ENCODE assay signal across 1 fruit fly cellular context in the genomic region with DNA sequence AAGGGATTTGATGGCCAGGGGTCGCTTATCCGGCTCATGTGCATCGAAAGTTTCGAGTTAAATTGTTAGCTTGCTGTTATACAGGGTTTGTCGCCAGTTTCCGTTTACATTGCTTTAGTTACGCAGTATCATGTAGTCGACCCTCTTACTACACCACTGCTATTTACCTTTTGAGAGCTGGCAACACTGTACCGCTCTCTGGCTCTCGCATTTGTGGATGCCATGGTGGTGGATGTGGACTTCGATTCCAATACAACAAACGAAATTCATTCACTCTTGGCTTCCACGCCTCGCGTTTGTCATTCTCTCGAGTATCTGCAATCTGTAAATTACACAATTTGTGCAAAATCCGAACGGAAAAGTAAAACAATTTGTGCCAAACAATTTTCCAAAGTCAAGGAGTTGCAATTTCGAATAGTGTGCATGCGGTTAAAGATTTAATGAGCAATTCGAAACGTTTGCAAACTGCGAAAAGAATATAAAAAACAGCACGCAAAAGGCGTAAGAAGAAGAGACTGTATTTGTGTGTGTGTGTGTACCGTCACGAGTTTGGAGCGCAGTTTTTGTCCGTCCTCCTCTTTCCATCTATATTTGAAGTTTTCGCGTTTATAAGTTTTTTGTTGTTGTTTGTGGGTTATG.
TF ChIP-seq lines count a peak whose summit lies in the region.

No protein-coding gene starts in this region.

TF ChIP-seq in whole organism, embryonic, 481 proteins besides CTCF, POLR2A, EP300 and RAD21 (continued from another document and continues in another):
- TF ChIP-seq twi (tag; optimal IDR thresholded peaks at IDR 0.05; lab: Kevin White, UChicago) = no peak
- TF ChIP-seq bab2 (GFP tag; optimal IDR thresholded peaks at IDR 0.05; lab: Kevin White, UChicago) = no peak
- TF ChIP-seq CG8089 (GFP tag; optimal IDR thresholded peaks at IDR 0.05; lab: Kevin White, UChicago) = no peak
- TF ChIP-seq pan (optimal IDR thresholded peaks at IDR 0.05; lab: Kevin White, UChicago) = peak in 1 of 2 experiments; percentile 71
- peak in 1 of 2 experiments; percentile 17 for TF ChIP-seq pan (GFP tag; optimal IDR thresholded peaks at IDR 0.05 in 1 of 2, IDR thresholded peaks at IDR 0.05 in 1 of 2)
- TF ChIP-seq wdn (GFP tag; IDR thresholded peaks at IDR 0.05; lab: Robert Waterston, UW) = 0 out of 2 replicates have a peak, but pooled peaks have one; percentile 14
- no peak for TF ChIP-seq CG4282 (GFP tag; optimal IDR thresholded peaks at IDR 0.05; lab: Kevin White, UChicago)
- TF ChIP-seq eve (GFP tag; optimal IDR thresholded peaks at IDR 0.05; lab: Kevin White, UChicago) = no peak
- TF ChIP-seq Stat92E (GFP tag; optimal IDR thresholded peaks at IDR 0.05; lab: Kevin White, UChicago) = no peak
- TF ChIP-seq CG11560 (tag; IDR thresholded peaks at IDR 0.05; lab: Robert Waterston, UW) = no peak
- TF ChIP-seq CG12236 (GFP tag; optimal IDR thresholded peaks at IDR 0.05; lab: Kevin White, UChicago) = no peak
- no peak for TF ChIP-seq gsb-n (tag; optimal IDR thresholded peaks at IDR 0.05; lab: Kevin White, UChicago)
- no peak for TF ChIP-seq Hey (tag; optimal IDR thresholded peaks at IDR 0.05; lab: Kevin White, UChicago)
- TF ChIP-seq nom (GFP tag; optimal IDR thresholded peaks at IDR 0.05; lab: Kevin White, UChicago) = peak; percentile 77
- TF ChIP-seq CG1832 (GFP tag; optimal IDR thresholded peaks at IDR 0.05; lab: Kevin White, UChicago) = no peak
- TF ChIP-seq CG13123 (GFP tag; optimal IDR thresholded peaks at IDR 0.05; lab: Kevin White, UChicago) = no peak
- no peak for TF ChIP-seq tin (GFP tag; optimal IDR thresholded peaks at IDR 0.05; lab: Kevin White, UChicago)
- TF ChIP-seq CG11398 (GFP tag; optimal IDR thresholded peaks at IDR 0.05; lab: Kevin White, UChicago) = peak; percentile 28
- no peak for TF ChIP-seq CG8478 (optimal IDR thresholded peaks at IDR 0.05; lab: Kevin White, UChicago)
- TF ChIP-seq Lim3 (GFP tag; IDR thresholded peaks at IDR 0.05; lab: Robert Waterston, UW) = no peak
- peak; percentile 17 to 95 for TF ChIP-seq Pdp1 (GFP tag; optimal IDR thresholded peaks at IDR 0.05; lab: Kevin White, UChicago)
- peak; percentile 39 for TF ChIP-seq Hmr (GFP tag; optimal IDR thresholded peaks at IDR 0.05; lab: Kevin White, UChicago)
- no peak for TF ChIP-seq CG10565 (GFP tag; optimal IDR thresholded peaks at IDR 0.05; lab: Kevin White, UChicago)
- TF ChIP-seq CG12942 (GFP tag; optimal IDR thresholded peaks at IDR 0.05; lab: Kevin White, UChicago) = no peak
- TF ChIP-seq wor (GFP tag; IDR thresholded peaks at IDR 0.05; lab: Robert Waterston, UW) = no peak
- peak; percentile 15 for TF ChIP-seq CG11504 (tag; optimal IDR thresholded peaks at IDR 0.05; lab: Kevin White, UChicago)
- TF ChIP-seq esg (GFP tag; conservative IDR thresholded peaks at IDR 0.05; lab: Robert Waterston, UW) = no peak
- TF ChIP-seq al (GFP tag; IDR thresholded peaks at IDR 0.05; lab: Robert Waterston, UW) = no peak
- TF ChIP-seq Kr (GFP tag; optimal IDR thresholded peaks at IDR 0.05; lab: Kevin White, UChicago) = no peak
- TF ChIP-seq Sox102F (GFP tag; optimal IDR thresholded peaks at IDR 0.05; lab: Kevin White, UChicago) = no peak
- TF ChIP-seq CG30431 (GFP tag; optimal IDR thresholded peaks at IDR 0.05; lab: Kevin White, UChicago) = no peak
- peak; percentile 38; the same call in 1 of the 2 replicates for TF ChIP-seq CG17328 (GFP tag; IDR thresholded peaks at IDR 0.05; lab: Robert Waterston, UW)
- TF ChIP-seq usp (GFP tag; optimal IDR thresholded peaks at IDR 0.05; lab: Kevin White, UChicago) = no peak
- TF ChIP-seq CG4360 (GFP tag; IDR thresholded peaks at IDR 0.05; lab: Robert Waterston, UW) = 0 out of 2 replicates have a peak, but pooled peaks have one; percentile 5
- TF ChIP-seq CG17802 (tag; optimal IDR thresholded peaks at IDR 0.05; lab: Kevin White, UChicago) = no peak
- no peak for TF ChIP-seq Bdp1 (GFP tag; optimal IDR thresholded peaks at IDR 0.05; lab: Kevin White, UChicago)
- peak; percentile 18; the same call in 1 of the 2 replicates for TF ChIP-seq CG8765 (GFP tag; IDR thresholded peaks at IDR 0.05; lab: Robert Waterston, UW)
- peak; percentile 24 for TF ChIP-seq NfI (GFP tag; optimal IDR thresholded peaks at IDR 0.05; lab: Kevin White, UChicago)
- TF ChIP-seq salm (tag; optimal IDR thresholded peaks at IDR 0.05; lab: Kevin White, UChicago) = no peak
- no peak for TF ChIP-seq BEAF-32 (GFP tag; optimal IDR thresholded peaks at IDR 0.05; lab: Kevin White, UChicago)
- TF ChIP-seq CG9437 (GFP tag; optimal IDR thresholded peaks at IDR 0.05; lab: Kevin White, UChicago) = no peak
- TF ChIP-seq CG10431 (GFP tag; optimal IDR thresholded peaks at IDR 0.05; lab: Kevin White, UChicago) = peak; percentile 72
- TF ChIP-seq CG4707 (GFP tag; optimal IDR thresholded peaks at IDR 0.05; lab: Kevin White, UChicago) = no peak
- TF ChIP-seq Neu2 (GFP tag; optimal IDR thresholded peaks at IDR 0.05; lab: Kevin White, UChicago; ENCODE audit: borderline replicate concordance) = no peak
- TF ChIP-seq crol (GFP tag; IDR thresholded peaks at IDR 0.05; lab: Robert Waterston, UW) = no peak
- peak; percentile 16 for TF ChIP-seq CG33557 (GFP tag; optimal IDR thresholded peaks at IDR 0.05; lab: Kevin White, UChicago)
- TF ChIP-seq sqz (GFP tag; optimal IDR thresholded peaks at IDR 0.05; lab: Kevin White, UChicago) = peak; percentile 89
- TF ChIP-seq Hr39 (optimal IDR thresholded peaks at IDR 0.05; lab: Kevin White, UChicago) = no peak
- TF ChIP-seq Vsx1 (GFP tag; optimal IDR thresholded peaks at IDR 0.05; lab: Kevin White, UChicago) = no peak
- TF ChIP-seq CG17829 (tag; optimal IDR thresholded peaks at IDR 0.05; lab: Kevin White, UChicago) = peak; percentile 43
- no peak for TF ChIP-seq CG12744 (GFP tag; optimal IDR thresholded peaks at IDR 0.05; lab: Kevin White, UChicago)
- TF ChIP-seq Dip2 (GFP tag; IDR thresholded peaks at IDR 0.05; lab: Robert Waterston, UW) = no peak
- TF ChIP-seq CG6854 (GFP tag; optimal IDR thresholded peaks at IDR 0.05; lab: Kevin White, UChicago) = peak; percentile 49
- TF ChIP-seq stwl (tag; optimal IDR thresholded peaks at IDR 0.05; lab: Kevin White, UChicago) = peak; percentile 63
- no peak for TF ChIP-seq dm (GFP tag; optimal IDR thresholded peaks at IDR 0.05; lab: Kevin White, UChicago)
- TF ChIP-seq Awh (GFP tag; IDR thresholded peaks at IDR 0.05; lab: Robert Waterston, UW) = no peak
- no peak for TF ChIP-seq CG8944 (GFP tag; optimal IDR thresholded peaks at IDR 0.05; lab: Kevin White, UChicago)
- no peak for TF ChIP-seq CG3407 (GFP tag; optimal IDR thresholded peaks at IDR 0.05; lab: Kevin White, UChicago)
- TF ChIP-seq fd64A (GFP tag; optimal IDR thresholded peaks at IDR 0.05; lab: Kevin White, UChicago) = no peak
- TF ChIP-seq ind (GFP tag; optimal IDR thresholded peaks at IDR 0.05; lab: Kevin White, UChicago) = no peak
- TF ChIP-seq caup (GFP tag; optimal IDR thresholded peaks at IDR 0.05; lab: Kevin White, UChicago; ENCODE audit: severe bottlenecking) = peak; percentile 44
- no peak for TF ChIP-seq Oaz (GFP tag; IDR thresholded peaks at IDR 0.05; lab: Robert Waterston, UW)
- TF ChIP-seq toy (GFP tag; IDR thresholded peaks at IDR 0.05; lab: Robert Waterston, UW) = no peak
- peak; percentile 50 for TF ChIP-seq CG14014 (GFP tag; IDR thresholded peaks at IDR 0.05; lab: Robert Waterston, UW)
- TF ChIP-seq ash1 (GFP tag; optimal IDR thresholded peaks at IDR 0.05; lab: Kevin White, UChicago) = peak; percentile 50
- peak; percentile 9 to 14 for TF ChIP-seq Hr51 (GFP tag; optimal IDR thresholded peaks at IDR 0.05; lab: Kevin White, UChicago)
- TF ChIP-seq CG11723 (GFP tag; optimal IDR thresholded peaks at IDR 0.05; lab: Kevin White, UChicago) = no peak
- TF ChIP-seq CG2199 (GFP tag; IDR thresholded peaks at IDR 0.05; lab: Robert Waterston, UW) = peak; percentile 76; the same call in 1 of the 3 replicates
- no peak for TF ChIP-seq CG8281 (tag; optimal IDR thresholded peaks at IDR 0.05; lab: Kevin White, UChicago)
- TF ChIP-seq Hr3 (GFP tag; optimal IDR thresholded peaks at IDR 0.05; lab: Kevin White, UChicago) = no peak
- no peak for TF ChIP-seq run (tag; optimal IDR thresholded peaks at IDR 0.05; lab: Kevin White, UChicago)
- TF ChIP-seq CG18476 (GFP tag; optimal IDR thresholded peaks at IDR 0.05; lab: Kevin White, UChicago) = no peak
- TF ChIP-seq tx (GFP tag; optimal IDR thresholded peaks at IDR 0.05; lab: Kevin White, UChicago) = peak; percentile 4
- peak; percentile 23 for TF ChIP-seq pzg (GFP tag; optimal IDR thresholded peaks at IDR 0.05; lab: Kevin White, UChicago)
- TF ChIP-seq CG6654 (GFP tag; optimal IDR thresholded peaks at IDR 0.05; lab: Kevin White, UChicago) = no peak
- no peak for TF ChIP-seq p53 (GFP tag; optimal IDR thresholded peaks at IDR 0.05; lab: Kevin White, UChicago)
- peak; percentile 31 for TF ChIP-seq hkb (optimal IDR thresholded peaks at IDR 0.05; lab: Kevin White, UChicago)
- peak; percentile 52; the same call in 1 of the 2 replicates for TF ChIP-seq hkb (GFP tag; IDR thresholded peaks at IDR 0.05; lab: Robert Waterston, UW)
- no peak for TF ChIP-seq gfzf (GFP tag; optimal IDR thresholded peaks at IDR 0.05; lab: Kevin White, UChicago)
- no peak for TF ChIP-seq da (GFP tag; optimal IDR thresholded peaks at IDR 0.05; lab: Kevin White, UChicago)
- no peak for TF ChIP-seq lola (GFP tag; optimal IDR thresholded peaks at IDR 0.05; lab: Kevin White, UChicago)
- peak in 1 of 2 experiments; percentile 14 for TF ChIP-seq insv (GFP tag; optimal IDR thresholded peaks at IDR 0.05; lab: Kevin White, UChicago)
- peak; percentile 46 for TF ChIP-seq MTF-1 (GFP tag; optimal IDR thresholded peaks at IDR 0.05; lab: Kevin White, UChicago; ENCODE audit: borderline replicate concordance)
- no peak for TF ChIP-seq Tbp (GFP tag; optimal IDR thresholded peaks at IDR 0.05; lab: Kevin White, UChicago)
- no peak for TF ChIP-seq sim (GFP tag; IDR thresholded peaks at IDR 0.05; lab: Robert Waterston, UW)
- peak; percentile 62 for TF ChIP-seq CrebB (tag; optimal IDR thresholded peaks at IDR 0.05; lab: Kevin White, UChicago)
- TF ChIP-seq Mrtf (GFP tag; IDR thresholded peaks at IDR 0.05; lab: Robert Waterston, UW) = no peak
- TF ChIP-seq CG5953 (GFP tag; IDR thresholded peaks at IDR 0.05; lab: Robert Waterston, UW) = no peak
- no peak for TF ChIP-seq gcm2 (GFP tag; optimal IDR thresholded peaks at IDR 0.05; lab: Kevin White, UChicago)
- no peak for TF ChIP-seq CG16863 (GFP tag; optimal IDR thresholded peaks at IDR 0.05; lab: Kevin White, UChicago)
- TF ChIP-seq crc (GFP tag; optimal IDR thresholded peaks at IDR 0.05; lab: Kevin White, UChicago) = no peak
- no peak for TF ChIP-seq gro (GFP tag; optimal IDR thresholded peaks at IDR 0.05; lab: Kevin White, UChicago)
- TF ChIP-seq Opbp (GFP tag; IDR thresholded peaks at IDR 0.05; lab: Robert Waterston, UW; ENCODE audit: partially characterized antibody) = peak; percentile 95; the same call in 2 of the 3 replicates
- TF ChIP-seq gcm (GFP tag; optimal IDR thresholded peaks at IDR 0.05; lab: Kevin White, UChicago) = no peak
- TF ChIP-seq trem (tag; optimal IDR thresholded peaks at IDR 0.05; lab: Kevin White, UChicago) = peak; percentile 6
- TF ChIP-seq CG17186 (GFP tag; optimal IDR thresholded peaks at IDR 0.05; lab: Kevin White, UChicago) = no peak
- peak; percentile 60 for TF ChIP-seq hbn (GFP tag; IDR thresholded peaks at IDR 0.05; lab: Robert Waterston, UW; ENCODE audit: partially characterized antibody)
- TF ChIP-seq CG12219 (GFP tag; optimal IDR thresholded peaks at IDR 0.05; lab: Kevin White, UChicago) = peak; percentile 9
- no peak for TF ChIP-seq fu2 (GFP tag; optimal IDR thresholded peaks at IDR 0.05; lab: Kevin White, UChicago)
- no peak for TF ChIP-seq Nf-YA (GFP tag; IDR thresholded peaks at IDR 0.05; lab: Robert Waterston, UW)
- TF ChIP-seq fru (optimal IDR thresholded peaks at IDR 0.05; lab: Kevin White, UChicago) = no peak
- TF ChIP-seq corto (GFP tag; optimal IDR thresholded peaks at IDR 0.05; lab: Kevin White, UChicago) = peak; percentile 12
- peak; percentile 56 for TF ChIP-seq CG12299 (tag; optimal IDR thresholded peaks at IDR 0.05; lab: Kevin White, UChicago)
- TF ChIP-seq CG11456 (GFP tag; IDR thresholded peaks at IDR 0.05; lab: Robert Waterston, UW) = 0 out of 3 replicates have a peak, but pooled peaks have one; percentile 53
- no peak for TF ChIP-seq CG10959 (GFP tag; IDR thresholded peaks at IDR 0.05; lab: Robert Waterston, UW)
- TF ChIP-seq CG15073 (GFP tag; optimal IDR thresholded peaks at IDR 0.05; lab: Kevin White, UChicago) = no peak
- TF ChIP-seq Eip74EF (GFP tag; optimal IDR thresholded peaks at IDR 0.05; lab: Kevin White, UChicago) = no peak
- TF ChIP-seq Max (GFP tag; optimal IDR thresholded peaks at IDR 0.05; lab: Kevin White, UChicago) = no peak
- TF ChIP-seq CG10654 (GFP tag; optimal IDR thresholded peaks at IDR 0.05; lab: Kevin White, UChicago) = no peak
- TF ChIP-seq vfl (GFP tag; optimal IDR thresholded peaks at IDR 0.05; lab: Kevin White, UChicago) = no peak
- TF ChIP-seq CG2129 (GFP tag; IDR thresholded peaks at IDR 0.05; lab: Robert Waterston, UW; ENCODE audit: partially characterized antibody) = no peak
- TF ChIP-seq CG11085 (GFP tag; IDR thresholded peaks at IDR 0.05; lab: Robert Waterston, UW) = no peak
- TF ChIP-seq CG9609 (GFP tag; optimal IDR thresholded peaks at IDR 0.05; lab: Kevin White, UChicago) = no peak
- TF ChIP-seq sens-2 (GFP tag; IDR thresholded peaks at IDR 0.05; lab: Robert Waterston, UW) = no peak
- no peak for TF ChIP-seq Fer3 (tag; optimal IDR thresholded peaks at IDR 0.05; lab: Kevin White, UChicago)
- peak; percentile 80 for TF ChIP-seq sens (GFP tag; lab: Kevin White, UChicago)
- TF ChIP-seq CG8924 (tag; optimal IDR thresholded peaks at IDR 0.05; lab: Kevin White, UChicago) = peak; percentile 42
- TF ChIP-seq nau (GFP tag; optimal IDR thresholded peaks at IDR 0.05; lab: Kevin White, UChicago) = no peak
- peak; percentile 60 for TF ChIP-seq CG13296 (GFP tag; optimal IDR thresholded peaks at IDR 0.05; lab: Kevin White, UChicago)
- TF ChIP-seq CG12391 (tag; optimal IDR thresholded peaks at IDR 0.05; lab: Kevin White, UChicago) = no peak
- TF ChIP-seq CG15479 (GFP tag; optimal IDR thresholded peaks at IDR 0.05; lab: Kevin White, UChicago) = no peak
- no peak for TF ChIP-seq tup (GFP tag; optimal IDR thresholded peaks at IDR 0.05; lab: Kevin White, UChicago)
- peak; percentile 23 to 34 for TF ChIP-seq dpn (GFP tag; optimal IDR thresholded peaks at IDR 0.05; lab: Kevin White, UChicago)
- no peak for TF ChIP-seq stc (GFP tag; IDR thresholded peaks at IDR 0.05; lab: Robert Waterston, UW)
- no peak for TF ChIP-seq sc (optimal IDR thresholded peaks at IDR 0.05; lab: Kevin White, UChicago)
- no peak for TF ChIP-seq sc (GFP tag; optimal IDR thresholded peaks at IDR 0.05; lab: Kevin White, UChicago)
- TF ChIP-seq CG34422 (GFP tag; IDR thresholded peaks at IDR 0.05; lab: Robert Waterston, UW) = 0 out of 3 replicates have a peak, but pooled peaks have one; percentile 25
